Worm (Caenorhabditis elegans) whole organism, L2 larva: ENCODE data around the gene gcc-2.

ENCODE experiments used
- lin-11 ChIP-seq: fragments of 150-350 bp; sonication (generic microtip); optimal IDR thresholded peaks from 2 replicates; lab custom pipeline; 2014; ENCODE audit warnings: missing biosample characterization, missing genetic modification characterization, inconsistent platforms, mixed read lengths
- nhr-12 ChIP-seq: fragments of 150-350 bp; optimal IDR thresholded peaks from 2 replicates; lab custom pipeline; 2014; ENCODE audit warnings: missing biosample characterization, missing genetic modification characterization
- nhr-23 ChIP-seq: fragments of 150-350 bp; optimal IDR thresholded peaks from 2 replicates; lab custom pipeline; 2014; ENCODE audit warnings: missing biosample characterization, missing genetic modification reagents, missing genetic modification characterization
- nhr-25 ChIP-seq: fragments of 150-350 bp; sonication (generic microtip); optimal IDR thresholded peaks from 3 replicates; lab custom pipeline; 2014; ENCODE audit warnings: missing biosample characterization, missing genetic modification characterization
- nhr-77 ChIP-seq: fragments of 150-350 bp; optimal IDR thresholded peaks from 2 replicates; lab custom pipeline; 2014; ENCODE audit warnings: missing biosample characterization, missing genetic modification characterization
- skn-1 ChIP-seq: sonication (generic microtip); optimal IDR thresholded peaks from 2 replicates; lab custom pipeline; 2017; ENCODE audit warnings: missing biosample characterization, missing genetic modification characterization
- unc-55 ChIP-seq: fragments of 150-350 bp; sonication (generic microtip); optimal IDR thresholded peaks from 3 replicates; lab custom pipeline; 2014; ENCODE audit warnings: missing biosample characterization, missing genetic modification reagents, missing genetic modification characterization
- ztf-11 ChIP-seq: sonication (generic microtip); optimal IDR thresholded peaks from 2 replicates; lab custom pipeline; 2017; ENCODE audit warnings: missing biosample characterization, missing genetic modification characterization

- TF ChIP-seq skn-1 (no peak), nhr-77 (tag; lab: Kevin White, UChicago) (no peak), ztf-11 (tag; lab: Kevin White, UChicago) (no peak), nhr-12 (no peak), unc-55 (GFP tag; lab: Kevin White, UChicago) (no peak), lin-11 (tag; lab: Kevin White, UChicago) (no peak), nhr-23 (no peak), nhr-25 (tag; lab: Kevin White, UChicago) (no peak)
These were observed 15.3 kb downstream of the gcc-2 start for ce11 chrIII:9746665-9747064.
